Worm (Caenorhabditis elegans): Measurements from ENCODE around the gene scav-5.

The scav-5 gene

DNA sequence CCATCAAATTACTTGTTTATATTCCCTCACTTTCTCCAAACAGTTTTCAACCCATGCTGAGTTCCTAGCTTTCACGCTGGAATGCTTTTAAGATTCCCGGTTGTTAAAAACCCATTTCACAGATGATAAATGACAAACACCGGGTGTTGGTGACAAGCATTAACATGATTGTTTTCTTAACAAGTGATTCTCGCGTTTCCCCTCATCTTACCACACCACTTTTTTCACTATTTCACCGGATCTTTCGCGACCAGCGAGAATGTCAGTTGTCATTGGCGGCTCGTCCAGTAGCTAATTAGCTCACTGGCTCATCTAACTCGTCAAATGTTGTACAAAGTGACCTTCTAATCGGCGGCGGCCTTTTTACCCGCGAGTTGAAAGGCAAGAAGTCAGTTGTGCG lies 16.1 kb upstream of the scav-5 start:
- TF ChIP-seq set-16 (GFP tag; IDR thresholded peaks at IDR 0.05), result no peak
- no peak for TF ChIP-seq ztf-7 (tag; optimal IDR thresholded peaks at IDR 0.05)
- no peak for TF ChIP-seq dve-1 (tag; optimal IDR thresholded peaks at IDR 0.05; ENCODE audit: insufficient read depth)
- TF ChIP-seq ZK337.2 (GFP tag; IDR thresholded peaks at IDR 0.05), result no peak
- no peak for TF ChIP-seq nhr-237 (tag; optimal IDR thresholded peaks at IDR 0.05)
- TF ChIP-seq hlh-11 (tag; optimal IDR thresholded peaks at IDR 0.05), result peak; percentile 27
- TF ChIP-seq tag-97 (GFP tag; IDR thresholded peaks at IDR 0.05), result no peak
- no peak for TF ChIP-seq lin-29 (GFP tag; IDR thresholded peaks at IDR 0.05)
- TF ChIP-seq lsy-2 (tag; optimal IDR thresholded peaks at IDR 0.05), result no peak
- no peak for TF ChIP-seq ZK546.5 (tag; optimal IDR thresholded peaks at IDR 0.05)
- TF ChIP-seq T20F7.1 (GFP tag; optimal IDR thresholded peaks at IDR 0.05), result no peak
- TF ChIP-seq lin-39 (tag; optimal IDR thresholded peaks at IDR 0.05), result no peak
- no peak for TF ChIP-seq madf-5 (GFP tag; IDR thresholded peaks at IDR 0.05)
- TF ChIP-seq daf-16 (GFP tag; optimal IDR thresholded peaks at IDR 0.05), result peak in 1 of 2 experiments; percentile 79
- TF ChIP-seq daf-16 (tag; optimal IDR thresholded peaks at IDR 0.05), result no peak
- peak in 1 of 2 experiments; percentile 87 for TF ChIP-seq unc-62 (GFP tag; optimal IDR thresholded peaks at IDR 0.05 in 1 of 2)
- no peak for TF ChIP-seq unc-62 (tag; optimal IDR thresholded peaks at IDR 0.05)
- TF ChIP-seq ztf-11 (tag; optimal IDR thresholded peaks at IDR 0.05), result no peak
- no peak for TF ChIP-seq lin-15B (tag; optimal IDR thresholded peaks at IDR 0.05)
- no peak for TF ChIP-seq daf-8 (GFP tag; IDR thresholded peaks at IDR 0.05)
- peak; percentile 38 for TF ChIP-seq aha-1 (tag)

DNA sequence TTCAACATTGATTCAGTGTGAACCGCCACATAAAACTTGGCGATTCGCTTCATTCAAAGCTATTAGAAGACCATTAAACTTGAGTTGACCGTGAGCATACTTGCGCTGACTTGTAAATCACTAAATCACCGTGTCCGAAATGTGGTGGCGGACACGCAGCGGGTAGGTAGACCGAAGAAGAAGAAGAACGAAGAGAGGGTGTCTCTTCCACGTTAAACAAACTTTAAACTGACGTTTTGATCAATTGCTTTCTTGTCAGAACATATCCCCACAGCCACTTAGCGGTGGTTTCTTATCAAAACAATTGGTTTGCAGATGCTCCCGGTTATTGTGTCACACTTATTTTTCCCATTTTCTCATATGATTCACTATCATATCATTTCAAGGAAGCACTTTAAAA lies 14.6 kb upstream of the scav-5 start:
- no peak for TF ChIP-seq F37D6.2 (tag; optimal IDR thresholded peaks at IDR 0.05)
- no peak for TF ChIP-seq fos-1 (tag; optimal IDR thresholded peaks at IDR 0.05)
- no peak for TF ChIP-seq spr-1 (tag; optimal IDR thresholded peaks at IDR 0.05)
- no peak for TF ChIP-seq egl-43 (GFP tag; IDR thresholded peaks at IDR 0.05)
- no peak for TF ChIP-seq F44E2.7 (GFP tag; IDR thresholded peaks at IDR 0.05)
- TF ChIP-seq daf-19 (GFP tag; conservative IDR thresholded peaks at IDR 0.05), result no peak
- TF ChIP-seq fkh-10 (GFP tag; optimal IDR thresholded peaks at IDR 0.05), result no peak
- TF ChIP-seq unc-39 (tag; optimal IDR thresholded peaks at IDR 0.05), result no peak
- TF ChIP-seq ZK337.2 (GFP tag; IDR thresholded peaks at IDR 0.05), result no peak
- no peak for TF ChIP-seq lin-15B (tag; optimal IDR thresholded peaks at IDR 0.05)
- no peak for TF ChIP-seq hlh-11 (tag; optimal IDR thresholded peaks at IDR 0.05)
- TF ChIP-seq mdl-1 (tag; optimal IDR thresholded peaks at IDR 0.05), result no peak

DNA sequence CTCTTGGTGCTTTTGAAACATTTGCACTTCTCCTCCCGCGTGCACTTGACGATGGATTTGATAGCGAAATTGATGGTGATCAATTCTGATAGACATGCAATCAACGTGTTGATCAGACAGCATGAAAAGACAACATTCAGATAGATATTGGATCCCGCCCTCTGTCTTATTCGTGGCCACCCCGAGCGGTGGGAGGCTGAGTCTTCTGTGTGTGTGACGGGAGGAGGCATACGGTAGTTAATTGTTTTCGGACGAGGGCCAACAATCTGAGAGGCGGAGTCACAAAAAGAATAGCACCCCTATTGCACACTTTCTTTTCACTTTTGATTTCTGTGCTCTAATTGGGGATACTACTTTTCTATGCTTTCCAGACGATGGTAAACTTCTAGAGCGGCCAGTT lies 12.2 kb upstream of the scav-5 start:
- no peak for TF ChIP-seq set-16 (GFP tag; IDR thresholded peaks at IDR 0.05)
- no peak for TF ChIP-seq madf-5 (GFP tag; IDR thresholded peaks at IDR 0.05)
- no peak for TF ChIP-seq lin-15B (tag; optimal IDR thresholded peaks at IDR 0.05)
- TF ChIP-seq sdz-12 (GFP tag; optimal IDR thresholded peaks at IDR 0.05), result no peak
- TF ChIP-seq hlh-30 (tag; optimal IDR thresholded peaks at IDR 0.05; ENCODE audit: insufficient read depth), result no peak
- TF ChIP-seq F37D6.2 (tag; optimal IDR thresholded peaks at IDR 0.05), result no peak
- TF ChIP-seq skn-1 (tag; optimal IDR thresholded peaks at IDR 0.05), result no peak
- no peak for TF ChIP-seq tra-1 (GFP tag; IDR thresholded peaks at IDR 0.05)
- TF ChIP-seq Y5F2A.4 (GFP tag; optimal IDR thresholded peaks at IDR 0.05), result no peak
- TF ChIP-seq arid-1 (GFP tag; conservative IDR thresholded peaks at IDR 0.05), result no peak
- TF ChIP-seq zfp-2 (tag; optimal IDR thresholded peaks at IDR 0.05), result no peak
- TF ChIP-seq lin-1 (GFP tag; IDR thresholded peaks at IDR 0.05), result no peak
- TF ChIP-seq nhr-25 (tag; optimal IDR thresholded peaks at IDR 0.05; ENCODE audit: borderline replicate concordance, insufficient read depth), result no peak
- no peak for TF ChIP-seq unc-130 (GFP tag; optimal IDR thresholded peaks at IDR 0.05)
- no peak for TF ChIP-seq php-3 (GFP tag; IDR thresholded peaks at IDR 0.05)
- TF ChIP-seq unc-39 (tag; optimal IDR thresholded peaks at IDR 0.05), result no peak
- TF ChIP-seq hlh-11 (tag; optimal IDR thresholded peaks at IDR 0.05), result no peak
- no peak for TF ChIP-seq jun-1 (tag; optimal IDR thresholded peaks at IDR 0.05)
- no peak for TF ChIP-seq fkh-10 (GFP tag; optimal IDR thresholded peaks at IDR 0.05)
- TF ChIP-seq mdt-29 (GFP tag; IDR thresholded peaks at IDR 0.05), result no peak

All from whole organism, L4 larva.